Worm (Caenorhabditis elegans): ENCODE data around the gene sre-5.

- TF ChIP-seq flh-1 (GFP tag; optimal IDR thresholded peaks at IDR 0.05): no peak
- no peak for TF ChIP-seq blmp-1 (tag; optimal IDR thresholded peaks at IDR 0.05)
- no peak for TF ChIP-seq ceh-83 (GFP tag; optimal IDR thresholded peaks at IDR 0.05)
- TF ChIP-seq unc-62 (GFP tag; optimal IDR thresholded peaks at IDR 0.05): no peak
- no peak for TF ChIP-seq elt-3 (tag; optimal IDR thresholded peaks at IDR 0.05)
- TF ChIP-seq pha-4 (tag; optimal IDR thresholded peaks at IDR 0.05): no peak
- no peak for TF ChIP-seq snpc-4 (tag; optimal IDR thresholded peaks at IDR 0.05)
- TF ChIP-seq nhr-76 (tag; optimal IDR thresholded peaks at IDR 0.05): no peak
- TF ChIP-seq unc-39 (tag; optimal IDR thresholded peaks at IDR 0.05): no peak
- TF ChIP-seq lin-13 (tag; optimal IDR thresholded peaks at IDR 0.05): no peak
- no peak for TF ChIP-seq nhr-237 (tag; optimal IDR thresholded peaks at IDR 0.05)
- TF ChIP-seq mep-1 (tag; optimal IDR thresholded peaks at IDR 0.05): no peak
- no peak for TF ChIP-seq lsy-2 (tag; optimal IDR thresholded peaks at IDR 0.05)
- TF ChIP-seq ztf-11 (tag; optimal IDR thresholded peaks at IDR 0.05): no peak
These were observed 39.1 kb downstream of the sre-5 start for ce11 chrIV:3604104-3604503.

All from whole organism, mixed stage, embryonic.